Worm (Caenorhabditis elegans) whole organism, mixed stage, embryonic: Measurements from ENCODE around the gene Y7A5A.1.

Experiments
- elt-3 ChIP-seq: fragments of 150-350 bp; optimal IDR thresholded peaks from 2 replicates; lab custom pipeline; 2014; ENCODE audit warnings: missing biosample characterization, missing genetic modification characterization
- lsy-2 ChIP-seq: fragments of 150-350 bp; optimal IDR thresholded peaks from 2 replicates; lab custom pipeline; 2014; ENCODE audit warnings: missing biosample characterization, missing genetic modification characterization
- nhr-237 ChIP-seq: fragments of 150-350 bp; optimal IDR thresholded peaks from 2 replicates; lab custom pipeline; 2014; ENCODE audit warnings: missing biosample characterization, missing genetic modification characterization
- snpc-4 ChIP-seq: fragments of 150-350 bp; optimal IDR thresholded peaks from 2 replicates; lab custom pipeline; 2014; ENCODE audit warnings: missing biosample characterization, missing genetic modification characterization

- TF ChIP-seq snpc-4 (no peak), lsy-2 (no peak), nhr-237 (tag; lab: Kevin White, UChicago) (no peak), elt-3 (tag; lab: Kevin White, UChicago) (no peak)
Observed at ce11 chrX:15766861-15767260, 4.4 kb downstream of the Y7A5A.1 start.
